Fruit fly (Drosophila melanogaster) whole organism, prepupa: ENCODE results near the gene Ubr1.
A peak's percentile ranks its signal among the peaks of the same experiment; 100 is the strongest.

Source experiments
- Blimp-1 ChIP-seq: fragments of 200-800 bp; sonication (Bioruptor generic); optimal IDR thresholded peaks from 3 replicates; lab custom pipeline; 2017; ENCODE audit warnings: missing biosample characterization, missing genetic modification characterization, mild to moderate bottlenecking, moderate library complexity, missing genetic modification reagents
- CG10631 ChIP-seq: fragments of 200-800 bp; sonication (Bioruptor generic); optimal IDR thresholded peaks from 2 replicates; lab custom pipeline; 2016; ENCODE audit warnings: missing biosample characterization, missing genetic modification characterization
- CG11762 ChIP-seq: fragments of 200-800 bp; sonication (Bioruptor generic); optimal IDR thresholded peaks from 3 replicates; lab custom pipeline; 2016; ENCODE audit warnings: missing biosample characterization, missing genetic modification characterization; ENCODE audit not compliant: insufficient read depth
- CG11902 ChIP-seq: fragments of 200-800 bp; sonication (Bioruptor generic); optimal IDR thresholded peaks from 3 replicates; lab custom pipeline; 2016; ENCODE audit warnings: missing biosample characterization, missing genetic modification characterization
- CG15336 ChIP-seq: fragments of 200-800 bp; sonication (Bioruptor generic); IDR thresholded peaks from 2 replicates; pipeline ENCODE4 v1.3.6; 2022; ENCODE audit warnings: missing biosample characterization, missing genetic modification characterization
- CG1621 ChIP-seq: fragments of 200-800 bp; sonication (Bioruptor generic); optimal IDR thresholded peaks from 3 replicates; lab custom pipeline; 2018; ENCODE audit warnings: missing biosample characterization, mild to moderate bottlenecking, missing genetic modification characterization
- CG16779 ChIP-seq: fragments of 200-800 bp; sonication (Bioruptor generic); optimal IDR thresholded peaks from 3 replicates; lab custom pipeline; 2017; ENCODE audit warnings: missing biosample characterization, mild to moderate bottlenecking, missing genetic modification characterization
- CG3032 ChIP-seq: fragments of 200-800 bp; optimal IDR thresholded peaks from 2 replicates; lab custom pipeline; 2019; ENCODE audit warnings: missing biosample characterization, mild to moderate bottlenecking, missing genetic modification characterization, moderate library complexity
- CG31627 ChIP-seq: fragments of 200-800 bp; sonication (Bioruptor generic); optimal IDR thresholded peaks from 3 replicates; lab custom pipeline; 2016; ENCODE audit warnings: missing biosample characterization, missing genetic modification characterization
- CG32006 ChIP-seq: fragments of 200-800 bp; sonication (Bioruptor generic); optimal IDR thresholded peaks from 3 replicates; lab custom pipeline; 2017; ENCODE audit warnings: missing biosample characterization, mild to moderate bottlenecking, missing genetic modification characterization
- CG6163 ChIP-seq: fragments of 200-800 bp; sonication (Bioruptor generic); IDR thresholded peaks from 3 replicates; pipeline ENCODE4 v1.3.6; 2022; ENCODE audit warnings: missing biosample characterization, missing genetic modification characterization
- CG6792 ChIP-seq: fragments of 200-800 bp; sonication (Bioruptor generic); optimal IDR thresholded peaks from 3 replicates; lab custom pipeline; 2016; ENCODE audit warnings: missing biosample characterization, missing genetic modification characterization
- CG6808 ChIP-seq: fragments of 200-800 bp; sonication (Bioruptor generic); optimal IDR thresholded peaks from 3 replicates; lab custom pipeline; 2017; ENCODE audit warnings: missing biosample characterization, missing genetic modification characterization, mild to moderate bottlenecking, moderate library complexity, missing genetic modification reagents
- CG6854 ChIP-seq: fragments of 200-800 bp; sonication (Bioruptor generic); optimal IDR thresholded peaks from 2 replicates; lab custom pipeline; 2017; ENCODE audit warnings: missing biosample characterization, mild to moderate bottlenecking, missing genetic modification characterization
- CG7368 ChIP-seq: fragments of 200-800 bp; sonication (Bioruptor generic); optimal IDR thresholded peaks from 3 replicates; lab custom pipeline; 2016; ENCODE audit warnings: missing biosample characterization, missing genetic modification characterization
- CG8119 ChIP-seq: fragments of 200-800 bp; sonication (Bioruptor generic); IDR thresholded peaks from 3 replicates; pipeline ENCODE4 v1.3.6; 2022; ENCODE audit warnings: missing biosample characterization, missing genetic modification characterization
- CG8319 ChIP-seq: fragments of 200-800 bp; sonication (Bioruptor generic); optimal IDR thresholded peaks from 3 replicates; lab custom pipeline; 2016; ENCODE audit warnings: missing biosample characterization, missing genetic modification characterization
- CG9139 ChIP-seq: fragments of 200-800 bp; sonication (Bioruptor generic); optimal IDR thresholded peaks from 3 replicates; lab custom pipeline; 2017; ENCODE audit warnings: missing biosample characterization, mild to moderate bottlenecking, missing genetic modification characterization
- Eip78C ChIP-seq: fragments of 200-800 bp; sonication (Bioruptor generic); peaks from one replicate; lab custom pipeline; 2016; ENCODE audit warnings: missing biosample characterization, missing genetic modification characterization
- Ets21C ChIP-seq: fragments of 200-800 bp; sonication (Bioruptor generic); optimal IDR thresholded peaks from 3 replicates; lab custom pipeline; 2016; ENCODE audit warnings: missing biosample characterization, missing genetic modification characterization
- Gug ChIP-seq: fragments of 200-800 bp; sonication (Bioruptor generic); IDR thresholded peaks from 2 replicates; pipeline ENCODE4 v1.3.6; 2022; ENCODE audit warnings: missing biosample characterization, missing genetic modification characterization
- Hr38 ChIP-seq: sonication (Bioruptor generic); optimal IDR thresholded peaks from 2 replicates; lab custom pipeline; 2016; ENCODE audit warnings: missing biosample characterization, missing genetic modification characterization
- Hr39 ChIP-seq: fragments of 200-800 bp; sonication (Bioruptor generic); optimal IDR thresholded peaks from 2 replicates; lab custom pipeline; 2016; ENCODE audit warnings: missing biosample characterization, missing genetic modification characterization
- Hr4 ChIP-seq: fragments of 200-800 bp; sonication (Bioruptor generic); optimal IDR thresholded peaks from 3 replicates; lab custom pipeline; 2016; ENCODE audit warnings: missing biosample characterization, missing genetic modification characterization
- Lpt ChIP-seq: fragments of 200-800 bp; sonication (Bioruptor generic); optimal IDR thresholded peaks from 3 replicates; lab custom pipeline; 2016; ENCODE audit warnings: missing biosample characterization, missing genetic modification characterization
- Met ChIP-seq: fragments of 200-800 bp; sonication (Bioruptor generic); optimal IDR thresholded peaks from 3 replicates; lab custom pipeline; 2016; ENCODE audit warnings: missing biosample characterization, missing genetic modification characterization
- OdsH ChIP-seq: fragments of 200-800 bp; sonication (Bioruptor generic); optimal IDR thresholded peaks from 3 replicates; lab custom pipeline; 2016; ENCODE audit warnings: missing biosample characterization, missing genetic modification characterization
- Smox ChIP-seq: fragments of 200-800 bp; sonication (Bioruptor generic); optimal IDR thresholded peaks from 3 replicates; lab custom pipeline; 2016; ENCODE audit warnings: missing biosample characterization, missing genetic modification characterization
- Sox14 ChIP-seq: fragments of 200-800 bp; sonication (Bioruptor generic); optimal IDR thresholded peaks from 3 replicates; lab custom pipeline; 2016; ENCODE audit warnings: missing biosample characterization, missing genetic modification characterization
- Sox15 ChIP-seq: fragments of 200-800 bp; sonication (Bioruptor generic); optimal IDR thresholded peaks from 3 replicates; lab custom pipeline; 2016; ENCODE audit warnings: missing biosample characterization, missing genetic modification characterization
- achi ChIP-seq: fragments of 200-800 bp; sonication (Bioruptor generic); optimal IDR thresholded peaks from 3 replicates; lab custom pipeline; 2016; ENCODE audit warnings: missing biosample characterization, missing genetic modification characterization
- acj6 ChIP-seq: fragments of 200-800 bp; sonication (Bioruptor generic); optimal IDR thresholded peaks from 3 replicates; lab custom pipeline; 2016; ENCODE audit warnings: missing biosample characterization, missing genetic modification characterization
- cyc ChIP-seq: fragments of 200-800 bp; sonication (Bioruptor generic); optimal IDR thresholded peaks from 3 replicates; lab custom pipeline; 2016; ENCODE audit warnings: missing biosample characterization, missing genetic modification characterization
- dac ChIP-seq: fragments of 200-800 bp; sonication (Bioruptor generic); optimal IDR thresholded peaks from 2 replicates; lab custom pipeline; 2017; ENCODE audit warnings: missing biosample characterization, mild to moderate bottlenecking, missing genetic modification characterization
- eg ChIP-seq: fragments of 200-800 bp; sonication (Bioruptor generic); IDR thresholded peaks from 3 replicates; pipeline ENCODE4 v1.3.6; 2022; ENCODE audit warnings: missing biosample characterization, missing genetic modification characterization
- fkh ChIP-seq: fragments of 200-800 bp; sonication (Bioruptor generic); optimal IDR thresholded peaks from 3 replicates; lab custom pipeline; 2017; ENCODE audit warnings: missing biosample characterization, mild to moderate bottlenecking, missing genetic modification characterization, moderate library complexity
- lz ChIP-seq: fragments of 200-800 bp; sonication (Bioruptor generic); optimal IDR thresholded peaks from 3 replicates; lab custom pipeline; 2016; ENCODE audit warnings: missing biosample characterization, missing genetic modification characterization
- net ChIP-seq: fragments of 200-800 bp; sonication (Bioruptor generic); optimal IDR thresholded peaks from 3 replicates; lab custom pipeline; 2016; ENCODE audit warnings: missing biosample characterization, missing genetic modification characterization
- pdm3 ChIP-seq: fragments of 200-800 bp; sonication (Bioruptor generic); optimal IDR thresholded peaks from 3 replicates; lab custom pipeline; 2016; ENCODE audit warnings: missing biosample characterization, missing genetic modification characterization
- salr ChIP-seq, 2 experiments: fragments of 200-800 bp; sonication (Bioruptor generic); optimal IDR thresholded peaks; 3 replicates each; lab custom pipeline; 2016 to 2018; ENCODE audit warnings: missing biosample characterization in 2 of 2, missing genetic modification characterization in 2 of 2, mild to moderate bottlenecking in 1 of 2
- ss ChIP-seq, 2 experiments: fragments of 200-800 bp; sonication (Bioruptor generic); optimal IDR thresholded peaks; 2 replicates in 1 of 2; 3 replicates in 1 of 2; lab custom pipeline; 2017 to 2018; ENCODE audit warnings: mild to moderate bottlenecking in 2 of 2, missing biosample characterization in 2 of 2, missing genetic modification characterization in 2 of 2, moderate library complexity in 1 of 2
- svp ChIP-seq: fragments of 200-800 bp; sonication (Bioruptor generic); peaks from one replicate; lab custom pipeline; 2016; ENCODE audit warnings: missing biosample characterization, missing genetic modification characterization
- topi ChIP-seq: fragments of 200-800 bp; sonication (Bioruptor generic); optimal IDR thresholded peaks from 3 replicates; lab custom pipeline; 2016; ENCODE audit warnings: missing biosample characterization, missing genetic modification characterization
- vri ChIP-seq: fragments of 200-800 bp; sonication (Bioruptor generic); optimal IDR thresholded peaks from 3 replicates; lab custom pipeline; 2016; ENCODE audit warnings: missing biosample characterization, mild to moderate bottlenecking, missing genetic modification characterization

Gene Ubr1

DNA sequence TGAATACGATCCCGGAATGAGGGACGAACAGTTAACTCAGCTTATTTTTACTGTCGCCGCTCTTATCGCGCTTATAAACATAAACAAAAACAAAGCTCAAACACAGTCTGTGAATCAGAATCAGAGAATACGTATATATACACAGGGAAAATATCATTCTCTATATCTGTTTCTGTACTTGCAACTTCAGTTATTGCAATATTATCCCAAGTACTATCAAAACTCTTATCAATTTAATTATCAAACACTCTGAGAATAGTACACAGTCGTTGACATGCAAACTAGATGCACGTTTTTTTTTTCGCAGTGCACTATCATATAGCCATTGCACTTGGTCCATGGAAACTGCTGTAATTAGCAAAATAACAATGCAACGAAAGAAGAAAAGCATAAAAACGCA lies 23.1 kb downstream of the Ubr1 start (continued):
- TF ChIP-seq fkh (GFP tag; lab: Kevin White, UChicago): no peak
- peak; percentile 59 for TF ChIP-seq CG8319
- peak; percentile 63 for TF ChIP-seq Sox15 (GFP tag; lab: Kevin White, UChicago)
- peak; percentile 82 for TF ChIP-seq acj6
- TF ChIP-seq Hr39 (GFP tag; lab: Kevin White, UChicago): peak; percentile 80
- peak; percentile 62 for TF ChIP-seq CG15336 (GFP tag; lab: Robert Waterston, UW)
- peak; percentile 74 for TF ChIP-seq CG6808 (GFP tag; lab: Kevin White, UChicago)
- peak in 1 of 2 experiments; percentile 70 for TF ChIP-seq salr (GFP tag; optimal IDR thresholded peaks at IDR 0.05; lab: Kevin White, UChicago)
- TF ChIP-seq CG1621: peak; percentile 83
- peak; percentile 81 for TF ChIP-seq Sox14 (GFP tag; lab: Kevin White, UChicago)
- TF ChIP-seq vri: peak; percentile 57
- TF ChIP-seq Smox (GFP tag; lab: Kevin White, UChicago): peak; percentile 79
- TF ChIP-seq Met (GFP tag; lab: Kevin White, UChicago): peak; percentile 81
- TF ChIP-seq CG7368 (GFP tag; lab: Kevin White, UChicago): peak; percentile 84
- peak; percentile 86 for TF ChIP-seq eg (GFP tag; lab: Robert Waterston, UW)
- peak; percentile 79 for TF ChIP-seq CG3032 (tag; lab: Kevin White, UChicago)
- TF ChIP-seq lz (GFP tag; lab: Kevin White, UChicago): peak; percentile 72
- TF ChIP-seq CG6792 (GFP tag; lab: Kevin White, UChicago): peak; percentile 75
- TF ChIP-seq CG9139: no peak
- TF ChIP-seq CG6854 (GFP tag; lab: Kevin White, UChicago): peak; percentile 9
- TF ChIP-seq CG31627: peak; percentile 75
- TF ChIP-seq CG16779 (tag; lab: Kevin White, UChicago): peak; percentile 74
- peak; percentile 56 for TF ChIP-seq CG11902 (GFP tag; lab: Kevin White, UChicago)
- peak in 1 of 2 experiments; percentile 82 for TF ChIP-seq ss (GFP tag; optimal IDR thresholded peaks at IDR 0.05; lab: Kevin White, UChicago)
- TF ChIP-seq CG11762 (GFP tag; lab: Kevin White, UChicago): peak; percentile 76
- TF ChIP-seq Eip78C (GFP tag; lab: Kevin White, UChicago): peak; percentile 93
- peak; percentile 86 for TF ChIP-seq pdm3 (GFP tag; lab: Kevin White, UChicago)
- peak; percentile 64 for TF ChIP-seq Lpt
- TF ChIP-seq Hr38 (GFP tag; lab: Kevin White, UChicago): no peak
- TF ChIP-seq topi (GFP tag; lab: Kevin White, UChicago): peak; percentile 85
- peak; percentile 77 for TF ChIP-seq Gug
- peak; percentile 83 for TF ChIP-seq OdsH (GFP tag; lab: Kevin White, UChicago)
- TF ChIP-seq CG6163: peak; percentile 83
- peak; percentile 74 for TF ChIP-seq CG8119 (GFP tag; lab: Robert Waterston, UW)

DNA sequence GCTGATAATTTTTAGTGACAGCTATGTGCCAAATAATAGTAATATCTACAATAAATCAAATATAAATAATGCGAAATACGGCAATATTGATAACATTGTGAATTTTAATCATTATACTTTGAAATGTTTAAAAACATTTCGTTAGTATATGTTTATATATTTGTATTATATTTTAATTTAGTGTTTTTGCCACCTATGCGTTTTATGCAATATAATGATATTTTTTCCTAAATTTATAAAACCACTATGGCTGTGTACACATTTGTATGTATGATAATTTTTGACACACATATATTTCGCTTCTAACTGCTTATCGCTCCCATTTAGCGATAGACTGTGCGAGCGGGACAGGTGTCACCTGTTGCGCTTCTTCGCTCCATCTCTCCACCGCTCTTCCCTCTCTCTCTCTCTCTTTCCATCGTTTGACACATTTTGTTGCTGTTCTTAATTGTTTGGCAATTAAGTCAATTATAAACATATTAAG lies 24.4 kb downstream of the Ubr1 start:
- TF ChIP-seq CG15336 (GFP tag; lab: Robert Waterston, UW) (peak; percentile 61; the same call in 1 of the 2 replicates), Hr4 (GFP tag; lab: Kevin White, UChicago) (peak; percentile 6), Blimp-1 (GFP tag; lab: Kevin White, UChicago) (no peak), cyc (GFP tag; lab: Kevin White, UChicago) (no peak), Ets21C (GFP tag; lab: Kevin White, UChicago) (no peak), fkh (GFP tag; lab: Kevin White, UChicago) (peak; percentile 42), eg (GFP tag; lab: Robert Waterston, UW) (0 out of 3 replicates have a peak, but pooled peaks have one; percentile 48), CG32006 (GFP tag; lab: Kevin White, UChicago) (peak; percentile 36), dac (GFP tag; lab: Kevin White, UChicago) (no peak), svp (peak; percentile 25), OdsH (GFP tag; lab: Kevin White, UChicago) (peak; percentile 2), CG3032 (tag; lab: Kevin White, UChicago) (no peak), Eip78C (GFP tag; lab: Kevin White, UChicago) (no peak), net (no peak), CG10631 (GFP tag; lab: Kevin White, UChicago) (peak; percentile 4), CG8119 (GFP tag; lab: Robert Waterston, UW) (peak; percentile 68), achi (GFP tag; lab: Kevin White, UChicago) (no peak), CG11902 (GFP tag; lab: Kevin White, UChicago) (no peak)
- TF ChIP-seq, all 60 proteins: peak for 9
